Worm (Caenorhabditis elegans) whole organism, L4 larva: ENCODE measurements around the gene best-24.

Source experiments
- F49E8.2 ChIP-seq: sonication (generic microtip); optimal IDR thresholded peaks from 2 replicates; lab custom pipeline; 2016; ENCODE audit warnings: missing compliant biosample characterization, mild to moderate bottlenecking, missing genetic modification characterization, borderline replicate concordance
- ceh-28 ChIP-seq: fragments of 150-350 bp; optimal IDR thresholded peaks from 2 replicates; lab custom pipeline; 2014; ENCODE audit warnings: missing biosample characterization, missing genetic modification reagents, missing genetic modification characterization
- lin-39 ChIP-seq: fragments of 150-350 bp; optimal IDR thresholded peaks from 2 replicates; lab custom pipeline; 2014; ENCODE audit warnings: missing biosample characterization, missing genetic modification reagents, missing genetic modification characterization
- lsy-2 ChIP-seq, 2 experiments: fragments of 150-350 bp in 1 of 2; sonication (generic microtip) in 1 of 2; optimal IDR thresholded peaks; 2 replicates each; lab custom pipeline; 2014 to 2017; ENCODE audit warnings: missing biosample characterization in 2 of 2, missing genetic modification characterization in 2 of 2
- madf-9 ChIP-seq: fragments of 200-800 bp; sonication (Bioruptor generic); conservative IDR thresholded peaks from 2 replicates; pipeline ENCODE4 v1.3.6; 2022; ENCODE audit warnings: missing genetic modification reagents, missing genetic modification characterization, missing compliant biosample characterization
- unc-39 ChIP-seq: sonication (generic microtip); optimal IDR thresholded peaks from 2 replicates; lab custom pipeline; 2017; ENCODE audit warnings: missing biosample characterization, missing genetic modification characterization
- unc-62 ChIP-seq, 3 experiments: fragments of 150-350 bp in 1 of 3; sonication (generic microtip); optimal IDR thresholded peaks in 2 of 3; peaks in 1 of 3; 1 replicate in 1 of 3; 2 replicates in 2 of 3; lab custom pipeline; 2014 to 2017; ENCODE audit warnings: missing biosample characterization in 3 of 3, missing genetic modification characterization in 3 of 3, missing genetic modification reagents in 3 of 3, missing genotype in 1 of 3
- zfp-2 ChIP-seq: sonication (generic microtip); optimal IDR thresholded peaks from 2 replicates; lab custom pipeline; 2016; ENCODE audit warnings: mild to moderate bottlenecking, missing genetic modification characterization, missing compliant biosample characterization

DNA sequence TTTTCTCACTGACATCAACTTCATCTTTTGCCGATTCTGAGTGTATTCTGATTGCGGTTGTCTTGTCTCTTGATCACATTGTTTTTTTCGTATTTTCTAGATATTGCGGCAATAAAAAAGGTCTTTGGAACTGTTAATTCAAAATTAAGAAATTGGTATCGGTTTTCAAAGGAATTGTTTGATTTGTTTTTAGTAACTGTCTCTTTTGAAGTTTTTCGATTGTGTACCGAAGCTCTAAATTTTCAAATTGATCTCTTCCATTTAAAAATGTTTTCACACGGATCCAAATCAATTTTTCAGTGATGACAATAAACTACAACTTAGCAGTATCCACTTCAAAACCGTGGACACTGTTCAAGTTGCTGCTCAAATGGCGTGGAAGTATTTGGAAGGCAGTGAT, at the start of gene best-24:
- TF ChIP-seq F49E8.2 (tag; lab: Kevin White, UChicago) (no peak), zfp-2 (tag; lab: Kevin White, UChicago) (no peak), unc-62 (GFP tag; optimal IDR thresholded peaks at IDR 0.05 in 1 of 2; lab: Kevin White, UChicago) (no peak), unc-62 (tag; optimal IDR thresholded peaks at IDR 0.05; lab: Kevin White, UChicago) (no peak), ceh-28 (tag; lab: Kevin White, UChicago) (no peak), unc-39 (tag; lab: Kevin White, UChicago) (no peak), lsy-2 (tag; optimal IDR thresholded peaks at IDR 0.05; lab: Kevin White, UChicago) (no peak), madf-9 (GFP tag; lab: Robert Waterston, UW) (no peak), lin-39 (tag; lab: Kevin White, UChicago) (no peak)
